Fruit fly (Drosophila melanogaster): Measurements from ENCODE around the gene CG43091.
A peak's percentile ranks its signal among the peaks of the same experiment; 100 is the strongest.

Gene CG43091

dm6 chr3R:22751698-22752097 is 16.8 kb downstream of the CG43091 start (continued):
- TF ChIP-seq Hr78 (GFP tag; optimal IDR thresholded peaks at IDR 0.05) (peak in 1 of 2 experiments; percentile 80), CG8290 (GFP tag; optimal IDR thresholded peaks at IDR 0.05) (no peak), CG8290 (tag; optimal IDR thresholded peaks at IDR 0.05) (no peak), sens-2 (GFP tag; IDR thresholded peaks at IDR 0.05) (no peak), Awh (GFP tag; IDR thresholded peaks at IDR 0.05) (peak; percentile 65; the same call in 1 of the 2 replicates), CHES-1-like (GFP tag; optimal IDR thresholded peaks at IDR 0.05) (no peak)

dm6 chr3R:22751111-22751510 is 17.4 kb downstream of the CG43091 start:
- TF ChIP-seq CG32772 (GFP tag; IDR thresholded peaks at IDR 0.05) (no peak), CG11695 (GFP tag; IDR thresholded peaks at IDR 0.05) (0 out of 3 replicates have a peak, but pooled peaks have one; percentile 17), CG8290 (GFP tag; optimal IDR thresholded peaks at IDR 0.05) (no peak), CG8290 (tag; optimal IDR thresholded peaks at IDR 0.05) (peak in 1 of 2 experiments; percentile 5), CG8359 (GFP tag; optimal IDR thresholded peaks at IDR 0.05; ENCODE audit: borderline replicate concordance) (no peak), CG8478 (optimal IDR thresholded peaks at IDR 0.05) (no peak), CG12104 (GFP tag; optimal IDR thresholded peaks at IDR 0.05) (no peak), ci (GFP tag; IDR thresholded peaks at IDR 0.05) (peak; percentile 5; the same call in 1 of the 3 replicates), CG15479 (GFP tag; optimal IDR thresholded peaks at IDR 0.05) (no peak), CG3838 (GFP tag; optimal IDR thresholded peaks at IDR 0.05) (no peak), CG10321 (GFP tag; IDR thresholded peaks at IDR 0.05) (no peak), CrebB (tag; optimal IDR thresholded peaks at IDR 0.05) (no peak), jumu (GFP tag; optimal IDR thresholded peaks at IDR 0.05) (no peak), ewg (GFP tag; optimal IDR thresholded peaks at IDR 0.05) (no peak), Rx (GFP tag; IDR thresholded peaks at IDR 0.05) (no peak), CG17359 (tag; optimal IDR thresholded peaks at IDR 0.05) (no peak), lbe (GFP tag; optimal IDR thresholded peaks at IDR 0.05) (no peak), CG6689 (GFP tag; IDR thresholded peaks at IDR 0.05) (no peak; the same call in 1 of the 2 replicates), Ets97D (GFP tag; optimal IDR thresholded peaks at IDR 0.05) (no peak), cg (GFP tag; optimal IDR thresholded peaks at IDR 0.05) (peak; percentile 60), CG17829 (tag; optimal IDR thresholded peaks at IDR 0.05) (no peak), CG9727 (GFP tag; optimal IDR thresholded peaks at IDR 0.05) (no peak), nerfin-1 (tag; optimal IDR thresholded peaks at IDR 0.05) (peak; percentile 15), Nf-YA (GFP tag; IDR thresholded peaks at IDR 0.05) (no peak), dmrt99B (tag; optimal IDR thresholded peaks at IDR 0.05) (no peak), z (GFP tag; IDR thresholded peaks at IDR 0.05) (no peak), Asciz (GFP tag; optimal IDR thresholded peaks at IDR 0.05) (no peak), CG1647 (GFP tag; optimal IDR thresholded peaks at IDR 0.05) (no peak), wek (GFP tag; optimal IDR thresholded peaks at IDR 0.05) (no peak), Hmr (GFP tag; optimal IDR thresholded peaks at IDR 0.05) (no peak), CG9876 (GFP tag; optimal IDR thresholded peaks at IDR 0.05) (no peak), Doc2 (GFP tag; IDR thresholded peaks at IDR 0.05) (no peak), slbo (GFP tag; IDR thresholded peaks at IDR 0.05) (peak; percentile 15; the same call in 1 of the 2 replicates), sd (tag; optimal IDR thresholded peaks at IDR 0.05) (no peak), Ada2b (GFP tag; IDR thresholded peaks at IDR 0.05) (peak; percentile 23; the same call in 1 of the 2 replicates), ro (GFP tag; IDR thresholded peaks at IDR 0.05) (no peak), HHEX (GFP tag; optimal IDR thresholded peaks at IDR 0.05) (no peak), CG1603 (tag; optimal IDR thresholded peaks at IDR 0.05) (peak; percentile 3), CG3726 (GFP tag; IDR thresholded peaks at IDR 0.05) (no peak), her (GFP tag; optimal IDR thresholded peaks at IDR 0.05) (no peak), fd102C (GFP tag; optimal IDR thresholded peaks at IDR 0.05) (no peak), Mad (GFP tag; optimal IDR thresholded peaks at IDR 0.05) (no peak), H2.0 (GFP tag; IDR thresholded peaks at IDR 0.05) (no peak), CG5245 (GFP tag; optimal IDR thresholded peaks at IDR 0.05) (no peak), HLH3B (GFP tag; IDR thresholded peaks at IDR 0.05) (no peak), Gug (GFP tag; IDR thresholded peaks at IDR 0.05) (no peak), emc (GFP tag; optimal IDR thresholded peaks at IDR 0.05) (no peak)

Data from whole organism, embryonic.